Fruit fly (Drosophila melanogaster) Kc167 (cell line): Measurements from ENCODE around the gene ple.

Source experiments
- Myc ChIP-seq: fragments of >200 bp; optimal IDR thresholded peaks from 2 replicates; lab custom pipeline; 2017; ENCODE audit warnings: missing external identifiers
- ttk ChIP-seq: sonication (Bioruptor generic); optimal IDR thresholded peaks from 2 replicates; lab custom pipeline; 2017; ENCODE audit warnings: missing external identifiers

- TF ChIP-seq ttk (lab: Kevin White, UChicago) (no peak), Myc (lab: Kevin White, UChicago) (no peak)
Measured at dm6 chr3L:6703368-6703807, 15.9 kb downstream of the ple start, which contains the start of gene SP1173.
